Fruit fly (Drosophila melanogaster): ENCODE measurements around the gene Atg4b.

Atg4b gene

dm6 chr3R:15356152-15356551 is 572 bp downstream of the Atg4b start:
- no peak for TF ChIP-seq caup (GFP tag; optimal IDR thresholded peaks at IDR 0.05; ENCODE audit: severe bottlenecking)
- TF ChIP-seq CG9727 (GFP tag; optimal IDR thresholded peaks at IDR 0.05) = no peak
- no peak for TF ChIP-seq Hr3 (GFP tag; optimal IDR thresholded peaks at IDR 0.05)
- TF ChIP-seq CG16813 (GFP tag; IDR thresholded peaks at IDR 0.05; ENCODE audit: partially characterized antibody) = no peak
- no peak for TF ChIP-seq inv (GFP tag; IDR thresholded peaks at IDR 0.05; ENCODE audit: partially characterized antibody)
- TF ChIP-seq zen (tag; optimal IDR thresholded peaks at IDR 0.05) = no peak
- no peak for TF ChIP-seq tx (GFP tag; optimal IDR thresholded peaks at IDR 0.05)
- TF ChIP-seq wor (GFP tag; IDR thresholded peaks at IDR 0.05) = no peak
- no peak for TF ChIP-seq lov (optimal IDR thresholded peaks at IDR 0.05)
- 0 out of 3 replicates have a peak, but pooled peaks have one; percentile 22 for TF ChIP-seq lov (GFP tag; IDR thresholded peaks at IDR 0.05)
- TF ChIP-seq eve (GFP tag; optimal IDR thresholded peaks at IDR 0.05) = no peak
- no peak for TF ChIP-seq CG9215 (GFP tag; IDR thresholded peaks at IDR 0.05)
- no peak for TF ChIP-seq Nf-YC (tag; optimal IDR thresholded peaks at IDR 0.05)
- no peak for TF ChIP-seq Trl (optimal IDR thresholded peaks at IDR 0.05)
- TF ChIP-seq Trl (GFP tag; optimal IDR thresholded peaks at IDR 0.05) = no peak
- no peak for TF ChIP-seq Tbp (GFP tag; optimal IDR thresholded peaks at IDR 0.05)
- no peak for TF ChIP-seq Bgb (GFP tag; IDR thresholded peaks at IDR 0.05; ENCODE audit: partially characterized antibody)
- TF ChIP-seq amos (GFP tag; IDR thresholded peaks at IDR 0.05; ENCODE audit: partially characterized antibody) = 0 out of 2 replicates have a peak, but pooled peaks have one; percentile 5
- no peak for TF ChIP-seq CG4707 (GFP tag; optimal IDR thresholded peaks at IDR 0.05)

- TF ChIP-seq ewg (GFP tag; optimal IDR thresholded peaks at IDR 0.05) = no peak
- TF ChIP-seq H2.0 (GFP tag; IDR thresholded peaks at IDR 0.05) = no peak
- TF ChIP-seq Rx (GFP tag; IDR thresholded peaks at IDR 0.05) = no peak
- TF ChIP-seq Dp (GFP tag; optimal IDR thresholded peaks at IDR 0.05) = no peak
- TF ChIP-seq Xrp1 (GFP tag; IDR thresholded peaks at IDR 0.05) = no peak
- no peak for TF ChIP-seq CG10267 (tag; optimal IDR thresholded peaks at IDR 0.05)
- no peak for TF ChIP-seq gcm (GFP tag; optimal IDR thresholded peaks at IDR 0.05)
- TF ChIP-seq CG13296 (GFP tag; optimal IDR thresholded peaks at IDR 0.05) = peak; percentile 38
- TF ChIP-seq CG13894 (tag; optimal IDR thresholded peaks at IDR 0.05) = no peak
- TF ChIP-seq Elba2 (GFP tag; optimal IDR thresholded peaks at IDR 0.05) = no peak
- TF ChIP-seq CG1792 (GFP tag; optimal IDR thresholded peaks at IDR 0.05) = no peak
- no peak for TF ChIP-seq HHEX (GFP tag; optimal IDR thresholded peaks at IDR 0.05)
- no peak for TF ChIP-seq Fer3 (tag; optimal IDR thresholded peaks at IDR 0.05)
- TF ChIP-seq usp (GFP tag; optimal IDR thresholded peaks at IDR 0.05) = no peak
- peak; percentile 44 for TF ChIP-seq ATbp (GFP tag; optimal IDR thresholded peaks at IDR 0.05)
- no peak for TF ChIP-seq CG16813 (GFP tag; IDR thresholded peaks at IDR 0.05; ENCODE audit: partially characterized antibody)
- TF ChIP-seq crc (GFP tag; optimal IDR thresholded peaks at IDR 0.05) = no peak
- no peak for TF ChIP-seq CG6854 (GFP tag; optimal IDR thresholded peaks at IDR 0.05)
- TF ChIP-seq sens (GFP tag) = peak; percentile 61
- TF ChIP-seq cwo (GFP tag; optimal IDR thresholded peaks at IDR 0.05) = no peak
- no peak for TF ChIP-seq Sry-δ (GFP tag; optimal IDR thresholded peaks at IDR 0.05)
- TF ChIP-seq D19B (GFP tag; optimal IDR thresholded peaks at IDR 0.05) = no peak
- TF ChIP-seq tio (GFP tag; optimal IDR thresholded peaks at IDR 0.05) = no peak
- TF ChIP-seq CG15514 (GFP tag; optimal IDR thresholded peaks at IDR 0.05) = peak; percentile 4
- TF ChIP-seq CG6175 (GFP tag; IDR thresholded peaks at IDR 0.05) = no peak
- TF ChIP-seq CG10979 (tag; optimal IDR thresholded peaks at IDR 0.05) = no peak
- no peak for TF ChIP-seq CG12744 (GFP tag; optimal IDR thresholded peaks at IDR 0.05)
- TF ChIP-seq NC2β (GFP tag; optimal IDR thresholded peaks at IDR 0.05) = no peak
- TF ChIP-seq Adf1 (GFP tag; IDR thresholded peaks at IDR 0.05) = no peak
- TF ChIP-seq CG4282 (GFP tag; optimal IDR thresholded peaks at IDR 0.05) = no peak
- no peak for TF ChIP-seq CG30403 (GFP tag; optimal IDR thresholded peaks at IDR 0.05)
- no peak for TF ChIP-seq CG1603 (tag; optimal IDR thresholded peaks at IDR 0.05)
- no peak for TF ChIP-seq Pdp1 (GFP tag; optimal IDR thresholded peaks at IDR 0.05)
- no peak for TF ChIP-seq sr (GFP tag; IDR thresholded peaks at IDR 0.05)
These were observed 2.7 kb downstream of the Atg4b start for dm6 chr3R:15354019-15354418.
